Fruit fly (Drosophila melanogaster): ENCODE results near the gene CG4069.
A peak's percentile ranks its signal among the peaks of the same experiment; 100 is the strongest.

The CG4069 gene

DNA sequence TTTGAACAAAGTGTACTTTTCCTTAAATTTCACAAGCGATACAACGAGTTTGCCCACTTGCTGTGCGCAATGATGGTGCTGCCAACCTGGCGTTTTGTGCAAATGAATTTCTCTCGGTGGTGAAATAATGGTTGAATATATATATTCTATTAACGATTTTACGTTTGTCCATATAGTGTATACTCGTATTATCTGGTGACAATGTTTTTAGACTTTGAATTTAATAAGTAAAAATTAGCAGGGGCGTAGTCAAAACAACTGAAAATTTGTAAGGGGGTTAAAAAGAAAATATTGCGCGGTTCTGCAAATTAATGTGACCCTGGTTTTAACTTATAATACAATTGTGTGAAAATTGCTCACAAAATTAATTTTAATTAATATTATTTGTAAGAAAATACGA is 13.2 kb downstream of the CG4069 start, which contains the start of the genes ver and Gcn5 (continued):
- TF ChIP-seq ro (GFP tag; IDR thresholded peaks at IDR 0.05) (peak; percentile 68; the same call in 1 of the 2 replicates), CG6813 (GFP tag; optimal IDR thresholded peaks at IDR 0.05) (peak; percentile 83), CG5953 (GFP tag; IDR thresholded peaks at IDR 0.05) (peak; percentile 88), ken (GFP tag; IDR thresholded peaks at IDR 0.05) (peak; percentile 94), CG31441 (GFP tag; IDR thresholded peaks at IDR 0.05) (peak; percentile 95), fd3F (GFP tag; optimal IDR thresholded peaks at IDR 0.05) (peak; percentile 92), CG12236 (GFP tag; optimal IDR thresholded peaks at IDR 0.05) (peak; percentile 18), Max (GFP tag; optimal IDR thresholded peaks at IDR 0.05) (peak; percentile 90), dm (GFP tag; optimal IDR thresholded peaks at IDR 0.05) (peak; percentile 62), CG10654 (GFP tag; optimal IDR thresholded peaks at IDR 0.05) (peak; percentile 85), CG3281 (GFP tag; optimal IDR thresholded peaks at IDR 0.05) (peak; percentile 96), croc (GFP tag; conservative IDR thresholded peaks at IDR 0.05) (peak; percentile 70), nerfin-2 (GFP tag; IDR thresholded peaks at IDR 0.05; ENCODE audit: partially characterized antibody) (no peak), gcm (GFP tag; optimal IDR thresholded peaks at IDR 0.05) (peak; percentile 88), CG11504 (tag; optimal IDR thresholded peaks at IDR 0.05) (peak; percentile 92), Elba2 (GFP tag; optimal IDR thresholded peaks at IDR 0.05) (peak; percentile 21), Trl (optimal IDR thresholded peaks at IDR 0.05) (no peak), Trl (GFP tag; optimal IDR thresholded peaks at IDR 0.05) (peak; percentile 86), ap (GFP tag; IDR thresholded peaks at IDR 0.05) (peak; percentile 84), fd96Cb (tag; optimal IDR thresholded peaks at IDR 0.05) (peak; percentile 91), CG33213 (GFP tag; optimal IDR thresholded peaks at IDR 0.05) (peak; percentile 68), CG18599 (GFP tag; optimal IDR thresholded peaks at IDR 0.05) (peak; percentile 94), lola (GFP tag; optimal IDR thresholded peaks at IDR 0.05) (peak in 1 of 3 experiments; percentile 86), Xbp1 (GFP tag; optimal IDR thresholded peaks at IDR 0.05) (peak; percentile 94), sr (GFP tag; IDR thresholded peaks at IDR 0.05) (peak; percentile 75; the same call in 2 of the 3 replicates), Hr78 (GFP tag; optimal IDR thresholded peaks at IDR 0.05) (no peak), HLH3B (GFP tag; IDR thresholded peaks at IDR 0.05) (peak; percentile 92), CG3726 (GFP tag; IDR thresholded peaks at IDR 0.05) (peak; percentile 83; the same call in 2 of the 3 replicates), CG42726 (GFP tag; IDR thresholded peaks at IDR 0.05; ENCODE audit: partially characterized antibody) (no peak), CG9609 (GFP tag; optimal IDR thresholded peaks at IDR 0.05) (peak; percentile 80), Hsf (GFP tag; optimal IDR thresholded peaks at IDR 0.05) (peak; percentile 92), pum (GFP tag; optimal IDR thresholded peaks at IDR 0.05) (peak; percentile 85), emc (GFP tag; optimal IDR thresholded peaks at IDR 0.05) (peak; percentile 78), Hr3 (GFP tag; optimal IDR thresholded peaks at IDR 0.05) (peak; percentile 93), lilli (GFP tag; optimal IDR thresholded peaks at IDR 0.05) (peak; percentile 95), bigmax (GFP tag; optimal IDR thresholded peaks at IDR 0.05) (peak; percentile 71), eve (GFP tag; optimal IDR thresholded peaks at IDR 0.05) (no peak), dmrt99B (tag; optimal IDR thresholded peaks at IDR 0.05) (peak; percentile 91), da (GFP tag; optimal IDR thresholded peaks at IDR 0.05) (peak; percentile 11), CG2120 (GFP tag; optimal IDR thresholded peaks at IDR 0.05) (peak; percentile 96), tin (GFP tag; optimal IDR thresholded peaks at IDR 0.05) (peak; percentile 86), CG4328 (GFP tag; optimal IDR thresholded peaks at IDR 0.05) (peak; percentile 74), CG17829 (tag; optimal IDR thresholded peaks at IDR 0.05) (peak; percentile 91), CG15514 (GFP tag; optimal IDR thresholded peaks at IDR 0.05) (peak; percentile 91), ara (GFP tag; IDR thresholded peaks at IDR 0.05) (peak; percentile 89), D19A (tag; optimal IDR thresholded peaks at IDR 0.05) (peak; percentile 84), CG10267 (tag; optimal IDR thresholded peaks at IDR 0.05) (peak; percentile 88), gsb (GFP tag; IDR thresholded peaks at IDR 0.05) (peak; percentile 88), CG13123 (GFP tag; optimal IDR thresholded peaks at IDR 0.05) (peak; percentile 70), org-1 (GFP tag; optimal IDR thresholded peaks at IDR 0.05) (peak; percentile 85), hth (optimal IDR thresholded peaks at IDR 0.05) (no peak)
